Worm (Caenorhabditis elegans) whole organism, mixed stage, embryonic: ENCODE data around the gene col-94.

ENCODE experiments used
- elt-1 ChIP-seq: sonication (generic microtip); optimal IDR thresholded peaks from 2 replicates; lab custom pipeline; 2017; ENCODE audit warnings: missing genetic modification characterization, mild to moderate bottlenecking, missing compliant biosample characterization, antibody characterized with exemption, moderate library complexity, borderline replicate concordance; ENCODE audit not compliant: insufficient read depth
- hlh-1 ChIP-seq: fragments of 150-350 bp; optimal IDR thresholded peaks from 2 replicates; lab custom pipeline; 2014; ENCODE audit warnings: missing biosample characterization, missing genetic modification reagents, missing genetic modification characterization
- nhr-237 ChIP-seq: fragments of 150-350 bp; optimal IDR thresholded peaks from 2 replicates; lab custom pipeline; 2014; ENCODE audit warnings: missing biosample characterization, missing genetic modification characterization
- nhr-76 ChIP-seq: sonication (generic microtip); optimal IDR thresholded peaks from 2 replicates; lab custom pipeline; 2017; ENCODE audit warnings: missing biosample characterization, missing genetic modification characterization
- pha-4 ChIP-seq: fragments of 150-350 bp; optimal IDR thresholded peaks from 2 replicates; lab custom pipeline; 2018; ENCODE audit warnings: missing biosample characterization, missing genetic modification reagents, missing genetic modification characterization
- snpc-4 ChIP-seq: fragments of 150-350 bp; optimal IDR thresholded peaks from 2 replicates; lab custom pipeline; 2014; ENCODE audit warnings: missing biosample characterization, missing genetic modification characterization
- sptf-1 ChIP-seq: sonication (generic microtip); optimal IDR thresholded peaks from 2 replicates; lab custom pipeline; 2017; ENCODE audit warnings: mild to moderate bottlenecking, missing genetic modification characterization, moderate library complexity, missing compliant biosample characterization
- unc-120 ChIP-seq: sonication (generic microtip); optimal IDR thresholded peaks from 2 replicates; lab custom pipeline; 2017; ENCODE audit warnings: missing genetic modification characterization, missing compliant biosample characterization; ENCODE audit not compliant: poor library complexity, severe bottlenecking
- unc-39 ChIP-seq: fragments of 150-350 bp; optimal IDR thresholded peaks from 2 replicates; lab custom pipeline; 2014; ENCODE audit warnings: missing biosample characterization, missing genetic modification characterization

DNA sequence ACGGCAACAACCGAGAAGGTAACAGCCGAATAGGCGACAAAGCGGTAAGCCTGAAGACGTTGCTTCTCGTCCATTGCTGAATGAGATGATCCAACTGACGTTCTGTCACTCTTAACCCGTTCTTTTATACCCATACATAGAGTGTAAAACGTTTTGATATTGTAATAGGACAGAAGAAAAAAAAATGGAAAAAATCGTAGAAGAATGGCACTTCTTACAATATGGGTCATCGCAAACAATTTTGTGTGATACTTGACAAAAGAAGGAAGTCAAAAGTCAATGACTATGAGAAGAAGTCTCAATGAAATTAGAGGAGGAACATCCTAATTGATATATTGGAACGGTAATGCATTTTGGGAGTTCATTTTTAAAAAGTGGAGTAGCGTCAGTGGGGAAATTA is 4.5 kb downstream of the col-94 start, which contains the start of gene col-92:
- TF ChIP-seq elt-1 (tag; lab: Kevin White, UChicago): no peak
- TF ChIP-seq nhr-76: no peak
- no peak for TF ChIP-seq unc-39 (tag; lab: Kevin White, UChicago)
- no peak for TF ChIP-seq nhr-237 (tag; lab: Kevin White, UChicago)
- no peak for TF ChIP-seq snpc-4
- TF ChIP-seq unc-120 (tag; lab: Kevin White, UChicago): no peak
- no peak for TF ChIP-seq sptf-1 (tag; lab: Kevin White, UChicago)
- TF ChIP-seq pha-4 (tag; lab: Kevin White, UChicago): no peak
- no peak for TF ChIP-seq hlh-1 (tag; lab: Kevin White, UChicago)
